Worm (Caenorhabditis elegans) whole organism, L1 larva: Measurements from ENCODE around the gene W01B6.5.

Experiments
- ama-1 ChIP-seq: fragments of 150-350 bp; optimal IDR thresholded peaks from 2 replicates; lab custom pipeline; 2014
- elt-2 ChIP-seq: sonication (generic microtip); optimal IDR thresholded peaks from 2 replicates; lab custom pipeline; 2016; ENCODE audit warnings: missing genetic modification characterization, mild to moderate bottlenecking, inconsistent platforms, missing compliant biosample characterization, missing genetic modification reagents
- mab-9 ChIP-seq: fragments of 200-800 bp; sonication (Bioruptor generic); IDR thresholded peaks from 2 replicates; pipeline ENCODE4 v1.3.6; 2022; ENCODE audit warnings: missing genetic modification reagents, missing genetic modification characterization, missing compliant biosample characterization
- nhr-28 ChIP-seq: fragments of 150-350 bp; optimal IDR thresholded peaks from 2 replicates; lab custom pipeline; 2014; ENCODE audit warnings: missing biosample characterization, missing genetic modification characterization
- unc-62 ChIP-seq: fragments of 150-350 bp; optimal IDR thresholded peaks from 2 replicates; lab custom pipeline; 2014; ENCODE audit warnings: missing biosample characterization, missing genetic modification reagents, missing genetic modification characterization
- zag-1 ChIP-seq: fragments of 150-350 bp; optimal IDR thresholded peaks from 2 replicates; lab custom pipeline; 2014; ENCODE audit warnings: missing biosample characterization, missing genetic modification characterization
- ztf-4 ChIP-seq: fragments of 150-350 bp; optimal IDR thresholded peaks from 2 replicates; lab custom pipeline; 2014; ENCODE audit warnings: missing biosample characterization, missing genetic modification characterization

ce11 chrIV:10040803-10041202 is 35.2 kb upstream of the W01B6.5 start, which contains the start of gene dhs-31:
- no peak for TF ChIP-seq ama-1
- TF ChIP-seq ztf-4 (tag; lab: Kevin White, UChicago) = no peak
- no peak for TF ChIP-seq unc-62
- no peak for TF ChIP-seq nhr-28 (tag; lab: Kevin White, UChicago)
- no peak for TF ChIP-seq mab-9 (GFP tag; lab: Robert Waterston, UW)
- no peak for TF ChIP-seq elt-2 (tag; lab: Kevin White, UChicago)
- no peak for TF ChIP-seq zag-1
